Worm (Caenorhabditis elegans) whole organism, young adult: ENCODE measurements around the gene B0336.13.
A peak's percentile ranks its signal among the peaks of the same experiment; 100 is the strongest.

Experiments used
- B0336.3 ChIP-seq: fragments of 200-800 bp; sonication (Bioruptor generic); IDR thresholded peaks from 2 replicates; pipeline ENCODE4 v1.3.6; 2022; ENCODE audit warnings: missing genetic modification characterization, missing compliant biosample characterization
- F22D6.2 ChIP-seq: sonication (generic microtip); optimal IDR thresholded peaks from 2 replicates; lab custom pipeline; 2016; ENCODE audit warnings: mild to moderate bottlenecking, missing genetic modification characterization, missing compliant biosample characterization
- F33H1.4 ChIP-seq: fragments of 200-800 bp; sonication (Bioruptor generic); IDR thresholded peaks from 2 replicates; pipeline ENCODE4 v1.3.6; 2022; ENCODE audit warnings: missing genetic modification reagents, missing genetic modification characterization, missing compliant biosample characterization
- F52B5.7 ChIP-seq: sonication (generic microtip); optimal IDR thresholded peaks from 2 replicates; lab custom pipeline; 2016; ENCODE audit warnings: mild to moderate bottlenecking, missing genetic modification characterization, missing compliant biosample characterization
- F55B11.4 ChIP-seq: sonication (generic microtip); optimal IDR thresholded peaks from 2 replicates; lab custom pipeline; 2016; ENCODE audit warnings: missing compliant biosample characterization, missing genetic modification characterization, borderline replicate concordance; ENCODE audit not compliant: insufficient read depth
- Y53F4B.3 ChIP-seq: fragments of 200-800 bp; sonication (Bioruptor generic); IDR thresholded peaks from 2 replicates; pipeline ENCODE4 v1.3.6; 2022; ENCODE audit warnings: missing genetic modification reagents, missing genetic modification characterization, missing compliant biosample characterization
- Y53G8AR.9 ChIP-seq: fragments of 200-800 bp; sonication (Bioruptor generic); conservative IDR thresholded peaks from 2 replicates; pipeline ENCODE4 v1.3.6; 2022; ENCODE audit warnings: missing genetic modification reagents, missing genetic modification characterization, missing compliant biosample characterization
- Y67H2A.10 ChIP-seq: fragments of 200-800 bp; sonication (Bioruptor generic); conservative IDR thresholded peaks from 2 replicates; pipeline ENCODE4 v1.3.6; 2022; ENCODE audit warnings: missing genetic modification reagents, missing genetic modification characterization, missing compliant biosample characterization
- ama-1 ChIP-seq, 3 experiments: fragments of 150-350 bp in 1 of 3; sonication (generic microtip) in 2 of 3; optimal IDR thresholded peaks; 2 replicates each; lab custom pipeline; 2014 to 2018; ENCODE audit warnings: missing biosample characterization in 2 of 3, missing genetic modification characterization in 2 of 3, missing genetic modification reagents in 2 of 3
- aptf-3 ChIP-seq: fragments of 200-800 bp; sonication (Bioruptor generic); IDR thresholded peaks from 2 replicates; pipeline ENCODE4 v1.3.6; 2022; ENCODE audit warnings: missing genetic modification characterization, missing compliant biosample characterization
- atf-7 ChIP-seq: sonication (generic microtip); optimal IDR thresholded peaks from 2 replicates; lab custom pipeline; 2017; ENCODE audit warnings: mild to moderate bottlenecking, missing genetic modification characterization, missing compliant biosample characterization
- athp-1 ChIP-seq: sonication (generic microtip); optimal IDR thresholded peaks from 2 replicates; lab custom pipeline; 2017; ENCODE audit warnings: mild to moderate bottlenecking, missing genetic modification characterization, missing compliant biosample characterization
- attf-3 ChIP-seq: fragments of 200-800 bp; sonication (Bioruptor generic); conservative IDR thresholded peaks from 2 replicates; pipeline ENCODE4 v1.3.6; 2022; ENCODE audit warnings: missing genetic modification reagents, missing genetic modification characterization, missing compliant biosample characterization
- bed-1 ChIP-seq: fragments of 200-800 bp; sonication (Bioruptor generic); IDR thresholded peaks from 2 replicates; pipeline ENCODE4 v1.3.6; 2022; ENCODE audit warnings: missing genetic modification reagents, missing genetic modification characterization, missing compliant biosample characterization
- bed-2 ChIP-seq: fragments of 200-800 bp; sonication (Bioruptor generic); IDR thresholded peaks from 2 replicates; pipeline ENCODE4 v1.3.6; 2022; ENCODE audit warnings: missing genetic modification reagents, missing genetic modification characterization, missing compliant biosample characterization
- ceh-58 ChIP-seq: fragments of 200-800 bp; sonication (Bioruptor generic); IDR thresholded peaks from 2 replicates; pipeline ENCODE4 v1.3.6; 2022; ENCODE audit warnings: missing genetic modification characterization, missing compliant biosample characterization
- ceh-79 ChIP-seq: sonication (generic microtip); optimal IDR thresholded peaks from 2 replicates; lab custom pipeline; 2017; ENCODE audit warnings: mild to moderate bottlenecking, missing genetic modification characterization, missing compliant biosample characterization
- die-1 ChIP-seq: sonication (generic microtip); optimal IDR thresholded peaks from 2 replicates; lab custom pipeline; 2016; ENCODE audit warnings: missing genotype, mild to moderate bottlenecking, missing genetic modification characterization, missing compliant biosample characterization
- dox-1 ChIP-seq: fragments of 200-800 bp; sonication (Bioruptor generic); IDR thresholded peaks from 2 replicates; pipeline ENCODE4 v1.3.6; 2022; ENCODE audit warnings: missing genetic modification reagents, missing genetic modification characterization, missing compliant biosample characterization
- dpff-1 ChIP-seq: sonication (generic microtip); optimal IDR thresholded peaks from 2 replicates; lab custom pipeline; 2017; ENCODE audit warnings: mild to moderate bottlenecking, missing genetic modification characterization, missing compliant biosample characterization
- efl-1 ChIP-seq: fragments of 150-350 bp; optimal IDR thresholded peaks from 2 replicates; lab custom pipeline; 2014; ENCODE audit warnings: missing biosample characterization, missing genetic modification reagents, missing genetic modification characterization
- egl-44 ChIP-seq: fragments of 200-800 bp; sonication (Bioruptor generic); IDR thresholded peaks from 2 replicates; pipeline ENCODE4 v1.3.6; 2022; ENCODE audit warnings: missing genetic modification reagents, missing genetic modification characterization, missing compliant biosample characterization
- egrh-3 ChIP-seq: fragments of 200-800 bp; sonication (Bioruptor generic); IDR thresholded peaks from 2 replicates; pipeline ENCODE4 v1.3.6; 2022; ENCODE audit warnings: missing genetic modification reagents, missing genetic modification characterization, missing compliant biosample characterization
- fkh-3 ChIP-seq: sonication (generic microtip); optimal IDR thresholded peaks from 2 replicates; lab custom pipeline; 2016; ENCODE audit warnings: mild to moderate bottlenecking, missing genetic modification characterization, missing compliant biosample characterization
- him-1 ChIP-seq: sonication (generic microtip); optimal IDR thresholded peaks from 2 replicates; lab custom pipeline; 2016; ENCODE audit warnings: missing genotype, missing genetic modification reagents, missing genetic modification characterization, missing compliant biosample characterization
- hmg-1.2 ChIP-seq: fragments of 200-800 bp; sonication (Bioruptor generic); IDR thresholded peaks from 2 replicates; pipeline ENCODE4 v1.3.6; 2022; ENCODE audit warnings: missing genetic modification reagents, missing genetic modification characterization, missing compliant biosample characterization
- hmg-20 ChIP-seq: fragments of 200-800 bp; sonication (Bioruptor generic); IDR thresholded peaks from 2 replicates; pipeline ENCODE4 v1.3.6; 2022; ENCODE audit warnings: missing genetic modification reagents, missing genetic modification characterization, missing compliant biosample characterization
- let-607 ChIP-seq, 2 experiments: fragments of 200-800 bp in 1 of 2; sonication (Bioruptor generic) in 1 of 2; sonication (generic microtip) in 1 of 2; optimal IDR thresholded peaks; 2 replicates each; lab custom pipeline; 2016 to 2018; ENCODE audit warnings: mild to moderate bottlenecking in 2 of 2, missing compliant biosample characterization in 2 of 2, missing genetic modification characterization in 2 of 2, moderate library complexity in 2 of 2, missing genotype in 1 of 2
- lin-26 ChIP-seq: fragments of 200-800 bp; sonication (Bioruptor generic); IDR thresholded peaks from 2 replicates; pipeline ENCODE4 v1.3.6; 2022; ENCODE audit warnings: missing genetic modification reagents, missing genetic modification characterization, missing compliant biosample characterization
- lin-35 ChIP-seq, 3 experiments: fragments of 150-350 bp in 2 of 3; sonication (generic microtip) in 1 of 3; optimal IDR thresholded peaks; 2 replicates each; lab custom pipeline; 2014 to 2018; ENCODE audit warnings: missing biosample characterization in 3 of 3, missing genetic modification characterization in 3 of 3, missing genetic modification reagents in 3 of 3
- lin-40 ChIP-seq: sonication (generic microtip); optimal IDR thresholded peaks from 2 replicates; lab custom pipeline; 2016; ENCODE audit warnings: missing genetic modification characterization, mild to moderate bottlenecking, missing compliant biosample characterization, missing genotype, missing genetic modification reagents
- lsl-1 ChIP-seq: fragments of 200-800 bp; sonication (Bioruptor generic); optimal IDR thresholded peaks from 2 replicates; lab custom pipeline; 2018; ENCODE audit warnings: mild to moderate bottlenecking, missing genetic modification characterization, moderate library complexity, missing compliant biosample characterization
- mcd-1 ChIP-seq: fragments of 200-800 bp; sonication (Bioruptor generic); IDR thresholded peaks from 2 replicates; pipeline ENCODE4 v1.3.6; 2022; ENCODE audit warnings: missing genetic modification reagents, missing genetic modification characterization, missing compliant biosample characterization
- pbrm-1 ChIP-seq: fragments of 200-800 bp; sonication (Bioruptor generic); IDR thresholded peaks from 2 replicates; pipeline ENCODE4 v1.3.6; 2022; ENCODE audit warnings: missing genetic modification reagents, missing genetic modification characterization, missing compliant biosample characterization
- rcor-1 ChIP-seq: fragments of 200-800 bp; sonication (Bioruptor generic); IDR thresholded peaks from 2 replicates; pipeline ENCODE4 v1.3.6; 2022; ENCODE audit warnings: missing genetic modification reagents, missing genetic modification characterization, missing compliant biosample characterization
- repo-1 ChIP-seq: sonication (generic microtip); optimal IDR thresholded peaks from 2 replicates; lab custom pipeline; 2017; ENCODE audit warnings: mild to moderate bottlenecking, missing genetic modification characterization, missing compliant biosample characterization
- sea-2 ChIP-seq: fragments of 200-800 bp; sonication (Bioruptor generic); IDR thresholded peaks from 2 replicates; pipeline ENCODE4 v1.3.6; 2022; ENCODE audit warnings: missing genetic modification characterization, missing compliant biosample characterization
- snpc-1.3 ChIP-seq: sonication (generic microtip); optimal IDR thresholded peaks from 2 replicates; lab custom pipeline; 2017; ENCODE audit warnings: missing genetic modification characterization, mild to moderate bottlenecking, missing compliant biosample characterization, antibody characterized with exemption, moderate library complexity, missing genotype, missing genetic modification reagents; ENCODE audit not compliant: insufficient read depth
- snpc-3.4 ChIP-seq: sonication (generic microtip); optimal IDR thresholded peaks from 2 replicates; lab custom pipeline; 2017; ENCODE audit warnings: missing genetic modification characterization, mild to moderate bottlenecking, missing compliant biosample characterization, antibody characterized with exemption, moderate library complexity, missing genotype, missing genetic modification reagents
- somi-1 ChIP-seq: fragments of 200-800 bp; sonication (Bioruptor generic); optimal IDR thresholded peaks from 2 replicates; lab custom pipeline; 2018; ENCODE audit warnings: mild to moderate bottlenecking, missing genetic modification characterization, missing compliant biosample characterization
- tbp1 ChIP-seq: fragments of 200-800 bp; sonication (Bioruptor generic); optimal IDR thresholded peaks from 2 replicates; lab custom pipeline; 2018; ENCODE audit warnings: mild to moderate bottlenecking, missing genetic modification characterization, missing compliant biosample characterization
- tbx-9 ChIP-seq: sonication (generic microtip); optimal IDR thresholded peaks from 2 replicates; lab custom pipeline; 2016; ENCODE audit warnings: borderline replicate concordance, missing genetic modification characterization, inconsistent platforms, missing compliant biosample characterization
- tlf-1 ChIP-seq: fragments of 200-800 bp; sonication (Bioruptor generic); optimal IDR thresholded peaks from 2 replicates; lab custom pipeline; 2018; ENCODE audit warnings: mild to moderate bottlenecking, missing genetic modification characterization, missing compliant biosample characterization
- unc-130 ChIP-seq: sonication (generic microtip); optimal IDR thresholded peaks from 2 replicates; lab custom pipeline; 2016; ENCODE audit warnings: missing genetic modification reagents, missing genetic modification characterization, missing compliant biosample characterization
- unc-62 ChIP-seq: fragments of 150-350 bp; optimal IDR thresholded peaks from 2 replicates; lab custom pipeline; 2014; ENCODE audit warnings: missing biosample characterization, missing genetic modification reagents, missing genetic modification characterization
- xnd-1 ChIP-seq: sonication (generic microtip); optimal IDR thresholded peaks from 2 replicates; lab custom pipeline; 2016; ENCODE audit warnings: missing genotype, missing genetic modification reagents, missing genetic modification characterization, missing compliant biosample characterization
- ztf-22 ChIP-seq: fragments of 200-800 bp; sonication (Bioruptor generic); optimal IDR thresholded peaks from 2 replicates; lab custom pipeline; 2018; ENCODE audit warnings: mild to moderate bottlenecking, missing genetic modification characterization, moderate library complexity, missing compliant biosample characterization
- ztf-26 ChIP-seq: sonication (generic microtip); optimal IDR thresholded peaks from 2 replicates; lab custom pipeline; 2017; ENCODE audit warnings: missing genetic modification characterization, missing compliant biosample characterization

B0336.13 gene

ce11 chrIII:5653692-5654105 lies 40.1 kb upstream of the B0336.13 start (continued):
- TF ChIP-seq bed-2 (no peak), tbx-9 (tag; lab: Kevin White, UChicago) (no peak), tlf-1 (no peak), bed-1 (GFP tag; lab: Robert Waterston, UW) (no peak), xnd-1 (tag; lab: Kevin White, UChicago) (peak; percentile 68), unc-62 (GFP tag; lab: Kevin White, UChicago) (no peak), lin-40 (tag; lab: Kevin White, UChicago) (no peak), him-1 (tag; lab: Kevin White, UChicago) (peak; percentile 95), aptf-3 (GFP tag; lab: Robert Waterston, UW) (no peak), ceh-58 (GFP tag; lab: Robert Waterston, UW) (no peak), die-1 (no peak), attf-3 (GFP tag; lab: Robert Waterston, UW) (no peak; the same call in 1 of the 2 replicates), egl-44 (0 out of 2 replicates have a peak, but pooled peaks have one; percentile 37), dpff-1 (no peak), F52B5.7 (tag; lab: Kevin White, UChicago) (no peak), B0336.3 (GFP tag; lab: Robert Waterston, UW) (peak; percentile 88), athp-1 (tag; lab: Kevin White, UChicago) (peak; percentile 59), fkh-3 (tag; lab: Kevin White, UChicago) (no peak), lin-26 (GFP tag; lab: Robert Waterston, UW) (peak; percentile 55; the same call in 1 of the 2 replicates), rcor-1 (peak; percentile 71), Y67H2A.10 (GFP tag; lab: Robert Waterston, UW) (no peak), unc-130 (GFP tag; lab: Kevin White, UChicago) (peak; percentile 37), tbp1 (GFP tag; lab: Kevin White, UChicago) (peak; percentile 75), egrh-3 (GFP tag; lab: Robert Waterston, UW) (no peak), ztf-22 (GFP tag; lab: Kevin White, UChicago) (no peak), F55B11.4 (no peak), efl-1 (peak; percentile 34), Y53G8AR.9 (0 out of 2 replicates have a peak, but pooled peaks have one; percentile 28), hmg-20 (GFP tag; lab: Robert Waterston, UW) (0 out of 2 replicates have a peak, but pooled peaks have one; percentile 38), lin-35 (GFP tag; optimal IDR thresholded peaks at IDR 0.05; lab: Kevin White, UChicago) (peak in 1 of 3 experiments; percentile 34), pbrm-1 (GFP tag; lab: Robert Waterston, UW) (peak; percentile 93), F33H1.4 (GFP tag; lab: Robert Waterston, UW) (peak; percentile 66), Y53F4B.3 (GFP tag; lab: Robert Waterston, UW) (no peak), mcd-1 (peak; percentile 87), repo-1 (peak; percentile 53), ama-1 (optimal IDR thresholded peaks at IDR 0.05; lab: Kevin White, UChicago) (no peak), ama-1 (GFP tag; optimal IDR thresholded peaks at IDR 0.05; lab: Kevin White, UChicago) (no peak), somi-1 (peak; percentile 36), snpc-3.4 (peak; percentile 97), ceh-79 (tag; lab: Kevin White, UChicago) (no peak), atf-7 (tag; lab: Kevin White, UChicago) (no peak), snpc-1.3 (tag; lab: Kevin White, UChicago) (peak; percentile 96), F22D6.2 (tag; lab: Kevin White, UChicago) (no peak), dox-1 (GFP tag; lab: Robert Waterston, UW) (peak; percentile 85; the same call in 1 of the 2 replicates), let-607 (tag; optimal IDR thresholded peaks at IDR 0.05; lab: Kevin White, UChicago) (no peak), lsl-1 (GFP tag; lab: Kevin White, UChicago) (peak; percentile 88), hmg-1.2 (GFP tag; lab: Robert Waterston, UW) (peak; percentile 92), sea-2 (GFP tag; lab: Robert Waterston, UW) (no peak), ztf-26 (no peak)
